Worm (Caenorhabditis elegans): ENCODE data around the gene fbxl-4.

DNA sequence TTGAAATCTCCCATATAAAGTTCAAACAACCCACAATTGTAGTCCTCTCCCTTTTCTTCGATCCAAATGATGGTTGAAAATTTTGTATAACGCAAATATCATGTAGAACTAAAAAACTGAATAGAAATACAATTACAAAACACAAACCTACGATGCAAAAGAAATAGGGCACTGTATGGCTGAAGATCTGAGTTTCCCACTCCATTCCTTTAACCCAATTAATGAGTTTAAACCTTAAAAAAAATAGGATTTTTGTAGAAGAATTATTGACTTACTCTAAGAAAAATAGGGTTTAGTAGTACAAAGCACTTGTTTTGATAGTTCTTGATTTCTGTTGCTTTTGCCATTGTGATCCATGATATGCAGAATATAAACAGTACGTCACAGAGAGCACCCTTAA is 5.2 kb upstream of the fbxl-4 start:
- no peak for TF ChIP-seq lin-13 (tag; optimal IDR thresholded peaks at IDR 0.05)
- TF ChIP-seq nhr-76 (tag; optimal IDR thresholded peaks at IDR 0.05), result no peak
- no peak for TF ChIP-seq pha-4 (tag; optimal IDR thresholded peaks at IDR 0.05)
- TF ChIP-seq mab-5 (tag; optimal IDR thresholded peaks at IDR 0.05), result no peak
- no peak for TF ChIP-seq lsy-2 (tag; optimal IDR thresholded peaks at IDR 0.05)
- no peak for TF ChIP-seq nhr-237 (tag; optimal IDR thresholded peaks at IDR 0.05)
- no peak for TF ChIP-seq ham-2 (GFP tag; optimal IDR thresholded peaks at IDR 0.05)
- TF ChIP-seq mep-1 (tag; optimal IDR thresholded peaks at IDR 0.05), result no peak
